Fruit fly (Drosophila melanogaster) whole organism, prepupa: ENCODE measurements around the gene CG9205.
A peak's percentile ranks its signal among the peaks of the same experiment; 100 is the strongest.

Experiments used
- CG10669 ChIP-seq: fragments of 200-800 bp; sonication (Bioruptor generic); optimal IDR thresholded peaks from 3 replicates; lab custom pipeline; 2018; ENCODE audit warnings: missing biosample characterization, mild to moderate bottlenecking, missing genetic modification characterization, moderate library complexity
- CG11762 ChIP-seq: fragments of 200-800 bp; sonication (Bioruptor generic); optimal IDR thresholded peaks from 3 replicates; lab custom pipeline; 2016; ENCODE audit warnings: missing biosample characterization, missing genetic modification characterization; ENCODE audit not compliant: insufficient read depth
- CG32006 ChIP-seq: fragments of 200-800 bp; sonication (Bioruptor generic); optimal IDR thresholded peaks from 3 replicates; lab custom pipeline; 2017; ENCODE audit warnings: missing biosample characterization, mild to moderate bottlenecking, missing genetic modification characterization
- CG6163 ChIP-seq: fragments of 200-800 bp; sonication (Bioruptor generic); IDR thresholded peaks from 3 replicates; pipeline ENCODE4 v1.3.6; 2022; ENCODE audit warnings: missing biosample characterization, missing genetic modification characterization
- Eip75B ChIP-seq: fragments of 200-800 bp; sonication (Bioruptor generic); optimal IDR thresholded peaks from 3 replicates; lab custom pipeline; 2016; ENCODE audit warnings: missing biosample characterization, missing genetic modification characterization
- Lpt ChIP-seq: fragments of 200-800 bp; sonication (Bioruptor generic); optimal IDR thresholded peaks from 3 replicates; lab custom pipeline; 2016; ENCODE audit warnings: missing biosample characterization, missing genetic modification characterization
- cyc ChIP-seq: fragments of 200-800 bp; sonication (Bioruptor generic); optimal IDR thresholded peaks from 3 replicates; lab custom pipeline; 2016; ENCODE audit warnings: missing biosample characterization, missing genetic modification characterization
- fd85E ChIP-seq: fragments of 200-800 bp; sonication (Bioruptor generic); optimal IDR thresholded peaks from 3 replicates; lab custom pipeline; 2016; ENCODE audit warnings: missing biosample characterization, missing genetic modification characterization
- salr ChIP-seq, 2 experiments: fragments of 200-800 bp; sonication (Bioruptor generic); optimal IDR thresholded peaks; 3 replicates each; lab custom pipeline; 2016 to 2018; ENCODE audit warnings: missing biosample characterization in 2 of 2, missing genetic modification characterization in 2 of 2, mild to moderate bottlenecking in 1 of 2
- spab ChIP-seq: fragments of 200-800 bp; sonication (Bioruptor generic); optimal IDR thresholded peaks from 2 replicates; lab custom pipeline; 2017; ENCODE audit warnings: missing biosample characterization, mild to moderate bottlenecking, missing genetic modification characterization, missing genetic modification reagents
- ss ChIP-seq, 2 experiments: fragments of 200-800 bp; sonication (Bioruptor generic); optimal IDR thresholded peaks; 2 replicates in 1 of 2; 3 replicates in 1 of 2; lab custom pipeline; 2017 to 2018; ENCODE audit warnings: mild to moderate bottlenecking in 2 of 2, missing biosample characterization in 2 of 2, missing genetic modification characterization in 2 of 2, moderate library complexity in 1 of 2

DNA sequence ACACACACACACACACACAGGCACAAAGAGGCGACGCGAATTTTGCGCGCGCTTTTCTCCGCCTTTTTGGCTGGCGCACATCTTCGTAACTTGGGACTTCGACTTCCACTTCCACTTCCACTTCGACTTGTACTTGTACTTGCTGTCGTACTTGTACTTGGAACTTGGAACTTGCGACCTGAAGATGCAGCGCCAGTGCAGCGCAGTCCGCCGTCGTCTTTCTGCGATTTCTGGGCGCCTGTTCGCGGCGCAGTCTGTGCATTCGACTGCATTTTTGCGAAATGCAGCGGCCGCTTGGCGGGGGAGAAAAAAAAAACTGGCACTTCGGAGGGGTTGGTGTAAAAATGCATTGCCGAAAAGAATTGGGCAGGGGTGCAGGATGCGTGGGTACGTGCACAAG, 42.5 kb downstream of the CG9205 start:
- TF ChIP-seq ss (GFP tag; optimal IDR thresholded peaks at IDR 0.05; lab: Kevin White, UChicago) (peak in 1 of 2 experiments; percentile 59), CG6163 (GFP tag; lab: Robert Waterston, UW) (0 out of 3 replicates have a peak, but pooled peaks have one; percentile 16), cyc (GFP tag; lab: Kevin White, UChicago) (no peak), Lpt (no peak), CG10669 (GFP tag; lab: Kevin White, UChicago) (no peak), fd85E (GFP tag; lab: Kevin White, UChicago) (no peak), CG11762 (no peak), CG32006 (no peak), spab (GFP tag; lab: Kevin White, UChicago) (no peak), Eip75B (GFP tag; lab: Kevin White, UChicago) (no peak), salr (GFP tag; optimal IDR thresholded peaks at IDR 0.05; lab: Kevin White, UChicago) (no peak)
